Worm (Caenorhabditis elegans): ENCODE measurements around the gene ssp-10.

DNA sequence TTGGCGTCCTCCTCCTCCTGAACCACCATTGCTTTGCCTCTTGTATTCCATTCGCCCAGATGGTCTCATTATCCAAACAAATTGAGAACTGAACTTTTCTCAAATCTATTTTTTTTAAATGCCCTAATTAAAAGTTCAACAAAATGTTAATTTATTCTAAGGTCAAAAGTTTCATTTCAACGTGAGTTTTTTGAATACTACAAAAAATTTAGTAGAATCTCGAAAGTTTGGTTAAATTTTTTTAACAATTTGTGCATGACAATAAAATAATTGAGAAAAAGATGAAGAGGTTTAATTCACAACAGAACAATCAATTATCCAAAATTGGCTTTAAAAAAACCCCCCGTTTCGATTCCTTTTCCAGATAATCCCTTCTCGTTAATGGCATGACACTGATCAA, 41.1 kb upstream of the ssp-10 start, which contains the start of gene F32B6.4:
- no peak for TF ChIP-seq snpc-4 (tag; optimal IDR thresholded peaks at IDR 0.05)
- no peak for TF ChIP-seq pha-4 (GFP tag; IDR thresholded peaks at IDR 0.05)
- TF ChIP-seq pha-4 (tag; optimal IDR thresholded peaks at IDR 0.05): no peak
- no peak for TF ChIP-seq unc-62 (GFP tag; optimal IDR thresholded peaks at IDR 0.05 in 1 of 2)
- TF ChIP-seq unc-62 (tag; optimal IDR thresholded peaks at IDR 0.05): no peak

All from whole organism, L4 larva.